Worm (Caenorhabditis elegans) whole organism, L3 larva: ENCODE measurements around the gene F32D8.4.

Experiments used
- R02D3.7 ChIP-seq: fragments of 150-350 bp; optimal IDR thresholded peaks from 2 replicates; lab custom pipeline; 2014; ENCODE audit warnings: missing biosample characterization, missing genetic modification characterization
- ZK546.5 ChIP-seq: sonication (generic microtip); optimal IDR thresholded peaks from 2 replicates; lab custom pipeline; 2017; ENCODE audit warnings: missing biosample characterization, missing genetic modification characterization
- aly-2 ChIP-seq: fragments of 150-350 bp; optimal IDR thresholded peaks from 2 replicates; lab custom pipeline; 2014; ENCODE audit warnings: missing biosample characterization, missing genetic modification characterization
- ama-1 ChIP-seq: fragments of 150-350 bp; optimal IDR thresholded peaks from 2 replicates; lab custom pipeline; 2018
- ceh-16 ChIP-seq: sonication (generic microtip); optimal IDR thresholded peaks from 2 replicates; lab custom pipeline; 2017; ENCODE audit warnings: missing biosample characterization, missing genetic modification characterization
- ceh-28 ChIP-seq: fragments of 150-350 bp; optimal IDR thresholded peaks from 2 replicates; lab custom pipeline; 2014; ENCODE audit warnings: missing biosample characterization, missing genetic modification reagents, missing genetic modification characterization
- ceh-82 ChIP-seq: fragments of 150-350 bp; optimal IDR thresholded peaks from 2 replicates; lab custom pipeline; 2014; ENCODE audit warnings: missing biosample characterization, missing genetic modification characterization
- ceh-9 ChIP-seq: sonication (generic microtip); optimal IDR thresholded peaks from 2 replicates; lab custom pipeline; 2018; ENCODE audit warnings: missing biosample characterization, missing genetic modification characterization
- daf-12 ChIP-seq: fragments of 150-350 bp; optimal IDR thresholded peaks from 2 replicates; lab custom pipeline; 2014; ENCODE audit warnings: missing biosample characterization, missing genetic modification reagents, missing genetic modification characterization
- egl-27 ChIP-seq: sonication (generic microtip); optimal IDR thresholded peaks from 4 replicates; lab custom pipeline; 2017; ENCODE audit warnings: missing biosample characterization, missing genetic modification reagents, missing genetic modification characterization
- egl-5 ChIP-seq: fragments of 150-350 bp; optimal IDR thresholded peaks from 2 replicates; lab custom pipeline; 2017; ENCODE audit warnings: missing biosample characterization, missing genetic modification reagents, missing genetic modification characterization, inconsistent platforms
- elt-1 ChIP-seq: fragments of 150-350 bp; optimal IDR thresholded peaks from 2 replicates; lab custom pipeline; 2014; ENCODE audit warnings: missing biosample characterization, missing genetic modification characterization
- elt-2 ChIP-seq: sonication (generic microtip); optimal IDR thresholded peaks from 2 replicates; lab custom pipeline; 2016; ENCODE audit warnings: missing genetic modification reagents, mild to moderate bottlenecking, missing genetic modification characterization, missing compliant biosample characterization
- elt-3 ChIP-seq, 3 experiments: fragments of 150-350 bp in 1 of 3; sonication (generic microtip) in 2 of 3; optimal IDR thresholded peaks; 2 replicates in 2 of 3; 4 replicates in 1 of 3; lab custom pipeline; 2014 to 2017; ENCODE audit warnings: missing biosample characterization in 3 of 3, missing genetic modification characterization in 3 of 3
- eor-1 ChIP-seq, 2 experiments: fragments of 150-350 bp; optimal IDR thresholded peaks; 2 replicates each; lab custom pipeline; 2014 to 2018; ENCODE audit warnings: missing biosample characterization in 2 of 2, missing genetic modification characterization in 2 of 2
- fkh-10 ChIP-seq: sonication (generic microtip); optimal IDR thresholded peaks from 2 replicates; lab custom pipeline; 2017; ENCODE audit warnings: missing biosample characterization, missing genetic modification reagents, missing genetic modification characterization
- fkh-2 ChIP-seq: fragments of 150-350 bp; optimal IDR thresholded peaks from 2 replicates; lab custom pipeline; 2014; ENCODE audit warnings: missing biosample characterization, missing genetic modification reagents, missing genetic modification characterization
- hmg-11 ChIP-seq: sonication (generic microtip); optimal IDR thresholded peaks from 2 replicates; lab custom pipeline; 2016; ENCODE audit warnings: missing genetic modification characterization, missing compliant biosample characterization
- jun-1 ChIP-seq: fragments of 150-350 bp; optimal IDR thresholded peaks from 2 replicates; lab custom pipeline; 2014; ENCODE audit warnings: missing biosample characterization, missing genetic modification reagents, missing genetic modification characterization
- lin-15B ChIP-seq: fragments of 150-350 bp; optimal IDR thresholded peaks from 2 replicates; lab custom pipeline; 2014; ENCODE audit warnings: missing biosample characterization, missing genetic modification characterization
- lin-39 ChIP-seq: fragments of 150-350 bp; optimal IDR thresholded peaks from 2 replicates; lab custom pipeline; 2018; ENCODE audit warnings: missing biosample characterization, missing genetic modification reagents, missing genetic modification characterization
- lsy-12 ChIP-seq: sonication (generic microtip); optimal IDR thresholded peaks from 2 replicates; lab custom pipeline; 2016; ENCODE audit warnings: mild to moderate bottlenecking, missing genetic modification characterization, missing compliant biosample characterization
- mml-1 ChIP-seq: fragments of 150-350 bp; sonication (generic microtip); optimal IDR thresholded peaks from 3 replicates; lab custom pipeline; 2014; ENCODE audit warnings: missing biosample characterization, missing genetic modification characterization
- nfya-1 ChIP-seq: sonication (generic microtip); optimal IDR thresholded peaks from 2 replicates; lab custom pipeline; 2017; ENCODE audit warnings: missing genetic modification characterization, mild to moderate bottlenecking, missing compliant biosample characterization, antibody characterized with exemption, moderate library complexity; ENCODE audit not compliant: insufficient read depth
- nhr-23 ChIP-seq: fragments of 150-350 bp; optimal IDR thresholded peaks from 2 replicates; lab custom pipeline; 2014; ENCODE audit warnings: missing biosample characterization, missing genetic modification reagents, missing genetic modification characterization
- nhr-237 ChIP-seq: fragments of 150-350 bp; optimal IDR thresholded peaks from 2 replicates; lab custom pipeline; 2014; ENCODE audit warnings: missing biosample characterization, missing genetic modification characterization
- nhr-25 ChIP-seq: sonication (generic microtip); optimal IDR thresholded peaks from 2 replicates; lab custom pipeline; 2017; ENCODE audit warnings: missing biosample characterization, missing genetic modification characterization
- nhr-28 ChIP-seq: fragments of 150-350 bp; optimal IDR thresholded peaks from 2 replicates; lab custom pipeline; 2014; ENCODE audit warnings: missing biosample characterization, missing genetic modification characterization
- nhr-43 ChIP-seq: sonication (generic microtip); optimal IDR thresholded peaks from 2 replicates; lab custom pipeline; 2016; ENCODE audit warnings: mild to moderate bottlenecking, missing genetic modification characterization, missing compliant biosample characterization; ENCODE audit not compliant: poor library complexity, severe bottlenecking
- nhr-67 ChIP-seq: fragments of 150-350 bp; optimal IDR thresholded peaks from 2 replicates; lab custom pipeline; 2014; ENCODE audit warnings: missing biosample characterization, missing genetic modification characterization
- nhr-76 ChIP-seq: fragments of 150-350 bp; sonication (generic microtip); optimal IDR thresholded peaks from 5 replicates; lab custom pipeline; 2014; ENCODE audit warnings: missing biosample characterization, missing genetic modification characterization
- nhr-77 ChIP-seq: fragments of 150-350 bp; optimal IDR thresholded peaks from 2 replicates; lab custom pipeline; 2014; ENCODE audit warnings: missing biosample characterization, missing genetic modification characterization
- pha-4 ChIP-seq: fragments of 150-350 bp; optimal IDR thresholded peaks from 2 replicates; lab custom pipeline; 2014; ENCODE audit warnings: missing biosample characterization, missing genetic modification reagents, missing genetic modification characterization
- pqm-1 ChIP-seq: fragments of 150-350 bp; optimal IDR thresholded peaks from 2 replicates; lab custom pipeline; 2017; ENCODE audit warnings: missing biosample characterization, missing genetic modification characterization, inconsistent platforms
- sea-2 ChIP-seq: fragments of 150-350 bp; sonication (generic microtip); optimal IDR thresholded peaks from 4 replicates; lab custom pipeline; 2014; ENCODE audit warnings: missing biosample characterization, missing genetic modification reagents, missing genetic modification characterization
- skn-1 ChIP-seq: fragments of 150-350 bp; optimal IDR thresholded peaks from 2 replicates; lab custom pipeline; 2014; ENCODE audit warnings: missing biosample characterization, missing genetic modification characterization
- snpc-4 ChIP-seq: fragments of 150-350 bp; optimal IDR thresholded peaks from 2 replicates; lab custom pipeline; 2014; ENCODE audit warnings: missing biosample characterization, missing genetic modification characterization
- tbx-2 ChIP-seq: sonication (generic microtip); optimal IDR thresholded peaks from 2 replicates; lab custom pipeline; 2016; ENCODE audit warnings: mild to moderate bottlenecking, missing genetic modification characterization, missing compliant biosample characterization
- unc-62 ChIP-seq: fragments of 150-350 bp; sonication (generic microtip); optimal IDR thresholded peaks from 4 replicates; lab custom pipeline; 2014; ENCODE audit warnings: missing biosample characterization, missing genetic modification reagents, missing genetic modification characterization
- zag-1 ChIP-seq: fragments of 150-350 bp; optimal IDR thresholded peaks from 2 replicates; lab custom pipeline; 2014; ENCODE audit warnings: missing biosample characterization, missing genetic modification characterization
- ztf-4 ChIP-seq: fragments of 150-350 bp; optimal IDR thresholded peaks from 2 replicates; lab custom pipeline; 2014; ENCODE audit warnings: missing biosample characterization, missing genetic modification characterization

F32D8.4 gene

ce11 chrV:10893510-10894128 lies at the start of gene F32D8.4:
Gene F32D8.4 (minus strand): TSS chrV:10893560.
- no peak for TF ChIP-seq elt-1 (tag; lab: Kevin White, UChicago)
- TF ChIP-seq snpc-4 (tag; lab: Kevin White, UChicago): no peak
- no peak for TF ChIP-seq tbx-2 (tag; lab: Kevin White, UChicago)
- TF ChIP-seq mml-1 (tag; lab: Kevin White, UChicago): no peak
- no peak for TF ChIP-seq nhr-76 (tag; lab: Kevin White, UChicago)
- TF ChIP-seq skn-1 (tag; lab: Kevin White, UChicago): no peak
- TF ChIP-seq nfya-1 (tag; lab: Kevin White, UChicago): no peak
- TF ChIP-seq fkh-10: no peak
- TF ChIP-seq pha-4 (tag; lab: Kevin White, UChicago): no peak
- TF ChIP-seq hmg-11: no peak
- TF ChIP-seq nhr-67 (tag; lab: Kevin White, UChicago): no peak
- no peak for TF ChIP-seq lsy-12 (tag; lab: Kevin White, UChicago)
- TF ChIP-seq ztf-4 (tag; lab: Kevin White, UChicago): no peak
- TF ChIP-seq ceh-16 (tag; lab: Kevin White, UChicago): no peak
- TF ChIP-seq zag-1 (tag; lab: Kevin White, UChicago): no peak
- no peak for TF ChIP-seq elt-2 (tag; lab: Kevin White, UChicago)
- TF ChIP-seq aly-2 (tag; lab: Kevin White, UChicago): no peak
- TF ChIP-seq ceh-28: no peak

- TF ChIP-seq zag-1 (tag; lab: Kevin White, UChicago) (no peak), pqm-1 (tag; lab: Kevin White, UChicago) (no peak), elt-1 (tag; lab: Kevin White, UChicago) (no peak), nhr-43 (no peak), elt-3 (tag; optimal IDR thresholded peaks at IDR 0.05; lab: Kevin White, UChicago) (no peak), nhr-23 (tag; lab: Kevin White, UChicago) (no peak), snpc-4 (tag; lab: Kevin White, UChicago) (no peak), nhr-76 (tag; lab: Kevin White, UChicago) (no peak), ceh-82 (tag; lab: Kevin White, UChicago) (no peak), sea-2 (GFP tag; lab: Kevin White, UChicago) (no peak), nhr-25 (tag; lab: Kevin White, UChicago) (no peak), hmg-11 (no peak)
Observed at ce11 chrV:10942161-10942560, 48.8 kb upstream of the F32D8.4 start, which contains the start of gene zip-9. Gene zip-9 (plus strand): TSS chrV:10942461.

- no peak for TF ChIP-seq elt-2 (tag; lab: Kevin White, UChicago)
- TF ChIP-seq ceh-9: no peak
- no peak for TF ChIP-seq elt-1 (tag; lab: Kevin White, UChicago)
- TF ChIP-seq ceh-82 (tag; lab: Kevin White, UChicago): no peak
- no peak for TF ChIP-seq nhr-77 (tag; lab: Kevin White, UChicago)
- no peak for TF ChIP-seq nhr-23 (tag; lab: Kevin White, UChicago)
- TF ChIP-seq sea-2 (GFP tag; lab: Kevin White, UChicago): no peak
- no peak for TF ChIP-seq lsy-12 (tag; lab: Kevin White, UChicago)
- TF ChIP-seq ZK546.5 (tag; lab: Kevin White, UChicago): no peak
- TF ChIP-seq nhr-25 (tag; lab: Kevin White, UChicago): no peak
Observed at ce11 chrV:10941150-10941549, 47.8 kb upstream of the F32D8.4 start, which contains the start of gene F17C11.26. Gene F17C11.26 (plus strand): TSS chrV:10941450.

ce11 chrV:10940571-10940991 lies 47.2 kb upstream of the F32D8.4 start:
- no peak for TF ChIP-seq nhr-28 (tag; lab: Kevin White, UChicago)
- no peak for TF ChIP-seq lin-39
- peak; percentile 60 for TF ChIP-seq nhr-23 (tag; lab: Kevin White, UChicago)
- TF ChIP-seq lin-15B (tag; lab: Kevin White, UChicago): peak; percentile 35
- no peak for TF ChIP-seq elt-3 (tag; optimal IDR thresholded peaks at IDR 0.05; lab: Kevin White, UChicago)
- TF ChIP-seq nhr-237 (tag; lab: Kevin White, UChicago): no peak
- no peak for TF ChIP-seq eor-1 (tag; optimal IDR thresholded peaks at IDR 0.05; lab: Kevin White, UChicago)
- TF ChIP-seq egl-27 (tag; lab: Kevin White, UChicago): peak; percentile 31
- peak; percentile 70 for TF ChIP-seq hmg-11
- peak; percentile 58 for TF ChIP-seq elt-1 (tag; lab: Kevin White, UChicago)
- no peak for TF ChIP-seq ceh-82 (tag; lab: Kevin White, UChicago)
- TF ChIP-seq daf-12 (tag; lab: Kevin White, UChicago): no peak
- TF ChIP-seq R02D3.7 (tag; lab: Kevin White, UChicago): peak; percentile 26
- peak; percentile 60 for TF ChIP-seq pha-4 (tag; lab: Kevin White, UChicago)
- no peak for TF ChIP-seq fkh-2 (tag; lab: Kevin White, UChicago)
- TF ChIP-seq ceh-9: no peak
- TF ChIP-seq nhr-77 (tag; lab: Kevin White, UChicago): no peak
- TF ChIP-seq nhr-67 (tag; lab: Kevin White, UChicago): no peak
- peak; percentile 36 for TF ChIP-seq unc-62 (GFP tag; lab: Kevin White, UChicago)
- TF ChIP-seq zag-1 (tag; lab: Kevin White, UChicago): no peak
- TF ChIP-seq elt-2 (tag; lab: Kevin White, UChicago): peak; percentile 94
- TF ChIP-seq snpc-4 (tag; lab: Kevin White, UChicago): peak; percentile 39
- peak; percentile 75 for TF ChIP-seq ama-1 (lab: Kevin White, UChicago)
- TF ChIP-seq lsy-12 (tag; lab: Kevin White, UChicago): no peak
- no peak for TF ChIP-seq tbx-2 (tag; lab: Kevin White, UChicago)
- TF ChIP-seq jun-1 (tag; lab: Kevin White, UChicago): peak; percentile 44
- TF ChIP-seq skn-1 (tag; lab: Kevin White, UChicago): peak; percentile 39
- no peak for TF ChIP-seq ceh-16 (tag; lab: Kevin White, UChicago)
- TF ChIP-seq pqm-1 (tag; lab: Kevin White, UChicago): peak; percentile 88
- peak; percentile 19 for TF ChIP-seq nhr-25 (tag; lab: Kevin White, UChicago)
- no peak for TF ChIP-seq egl-5 (tag; lab: Kevin White, UChicago)
- TF ChIP-seq nhr-43: peak; percentile 44
